Worm (Caenorhabditis elegans): ENCODE results near the gene srbc-61.

The srbc-61 gene

DNA sequence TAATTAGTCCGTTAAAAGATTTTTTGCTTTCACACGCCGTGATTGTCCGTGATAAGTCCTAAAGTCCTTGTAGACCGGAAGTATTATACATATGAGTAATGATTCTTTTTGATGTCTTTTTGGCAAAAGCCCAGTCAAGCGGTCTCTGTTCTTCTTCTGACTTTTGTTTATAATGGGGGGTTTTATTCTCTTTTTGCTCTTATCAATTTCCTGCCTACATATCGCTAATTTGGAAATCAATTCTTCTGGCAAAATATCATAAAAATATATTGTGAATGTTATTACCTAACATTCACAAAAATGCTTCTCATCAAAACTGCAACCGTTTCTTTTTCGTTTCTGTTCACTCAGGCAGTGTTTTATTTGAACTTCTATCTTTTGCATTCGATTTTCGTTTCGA, at the start of gene srbc-61:
Gene srbc-61, plus strand, starts transcription at position 301 of the 400 bp plus-strand sequence.
- TF ChIP-seq snpc-1.1 (tag; optimal IDR thresholded peaks at IDR 0.05; ENCODE audit: insufficient read depth) (no peak), xnd-1 (tag; optimal IDR thresholded peaks at IDR 0.05) (no peak), zim-3 (tag; optimal IDR thresholded peaks at IDR 0.05) (no peak), ceh-58 (GFP tag; IDR thresholded peaks at IDR 0.05) (no peak), ztf-25 (GFP tag; IDR thresholded peaks at IDR 0.05) (no peak), cebp-1 (GFP tag; IDR thresholded peaks at IDR 0.05) (no peak), cebp-1 (tag; optimal IDR thresholded peaks at IDR 0.05) (no peak), dpl-1 (GFP tag; optimal IDR thresholded peaks at IDR 0.05) (no peak), C17E4.6 (GFP tag; IDR thresholded peaks at IDR 0.05) (no peak), dox-1 (GFP tag; IDR thresholded peaks at IDR 0.05) (no peak), bed-2 (GFP tag; IDR thresholded peaks at IDR 0.05) (no peak), mxl-1 (tag; optimal IDR thresholded peaks at IDR 0.05) (no peak), ztf-6 (GFP tag; IDR thresholded peaks at IDR 0.05) (no peak)

DNA sequence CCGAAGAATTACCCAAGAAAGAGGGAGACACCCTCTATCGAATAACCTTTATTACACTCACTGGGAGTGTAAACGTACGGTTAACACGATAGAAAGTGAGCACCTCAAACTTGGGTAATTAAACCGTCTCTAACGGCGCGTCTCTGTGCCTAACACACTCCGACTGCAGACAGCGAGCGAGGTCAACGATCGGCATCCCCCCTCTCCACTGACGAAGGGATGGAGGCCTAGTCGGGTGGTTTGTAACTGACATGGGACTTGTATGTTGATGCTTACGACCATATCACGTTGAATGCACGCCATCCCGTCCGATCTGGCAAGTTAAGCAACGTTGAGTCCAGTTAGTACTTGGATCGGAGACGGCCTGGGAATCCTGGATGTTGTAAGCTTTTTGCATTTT, 48.0 kb upstream of the srbc-61 start:
- TF ChIP-seq attf-6 (GFP tag; IDR thresholded peaks at IDR 0.05) (peak; percentile 96), snpc-4 (GFP tag; optimal IDR thresholded peaks at IDR 0.05) (peak; percentile 87), snpc-4 (tag; optimal IDR thresholded peaks at IDR 0.05) (peak; percentile 57 to 97 (median 86)), Y56A3A.18 (GFP tag; IDR thresholded peaks at IDR 0.05) (peak; percentile 58; the same call in 1 of the 2 replicates), rcor-1 (GFP tag; IDR thresholded peaks at IDR 0.05) (peak; percentile 22; the same call in 1 of the 2 replicates), madf-3 (GFP tag; IDR thresholded peaks at IDR 0.05) (0 out of 2 replicates have a peak, but pooled peaks have one; percentile 27), lin-26 (GFP tag; IDR thresholded peaks at IDR 0.05) (peak; percentile 39), sea-2 (GFP tag; IDR thresholded peaks at IDR 0.05) (0 out of 2 replicates have a peak, but pooled peaks have one; percentile 53), nfya-2 (GFP tag; IDR thresholded peaks at IDR 0.05) (0 out of 2 replicates have a peak, but pooled peaks have one; percentile 33), D2030.7 (GFP tag; IDR thresholded peaks at IDR 0.05) (peak; percentile 66; the same call in 1 of the 2 replicates), rpc-1 (optimal IDR thresholded peaks at IDR 0.05) (peak; percentile 47), rpc-1 (tag; optimal IDR thresholded peaks at IDR 0.05) (peak; percentile 81), ceh-58 (GFP tag; IDR thresholded peaks at IDR 0.05) (0 out of 2 replicates have a peak, but pooled peaks have one; percentile 30), snpc-3.4 (tag; optimal IDR thresholded peaks at IDR 0.05) (peak; percentile 82), snpc-1.1 (tag; optimal IDR thresholded peaks at IDR 0.05; ENCODE audit: insufficient read depth) (peak; percentile 92), dox-1 (GFP tag; IDR thresholded peaks at IDR 0.05) (peak; percentile 33; the same call in 1 of the 2 replicates), him-1 (tag; optimal IDR thresholded peaks at IDR 0.05) (peak; percentile 33), tbp1 (GFP tag; optimal IDR thresholded peaks at IDR 0.05) (peak; percentile 84), hmg-1.2 (GFP tag; IDR thresholded peaks at IDR 0.05) (peak; percentile 79), pbrm-1 (GFP tag; IDR thresholded peaks at IDR 0.05) (peak; percentile 94), B0261.1 (tag; optimal IDR thresholded peaks at IDR 0.05) (peak; percentile 60)

DNA sequence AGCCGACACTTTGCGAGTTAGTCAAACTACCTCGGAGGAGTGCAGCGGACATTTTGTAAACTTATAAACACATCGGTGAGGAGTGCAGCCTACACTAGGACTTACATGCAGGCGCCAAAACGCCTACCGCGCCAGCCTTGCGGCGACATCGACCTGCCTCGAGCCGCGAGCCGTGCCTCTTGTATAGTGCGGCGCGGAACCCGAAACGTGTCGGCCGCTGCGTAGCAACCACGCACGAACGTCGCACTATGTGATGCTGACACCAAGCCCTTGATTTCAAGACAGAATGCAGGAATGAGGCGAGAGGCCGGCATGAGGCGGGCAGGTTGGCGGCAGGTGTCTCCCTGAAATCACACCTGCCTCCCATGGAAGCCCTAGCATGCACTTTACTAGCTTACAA, 47.3 kb upstream of the srbc-61 start:
- TF ChIP-seq Y79H2A.3 (GFP tag; conservative IDR thresholded peaks at IDR 0.05) (0 out of 2 replicates have a peak, but pooled peaks have one; percentile 14), dox-1 (GFP tag; IDR thresholded peaks at IDR 0.05) (no peak), D2030.7 (GFP tag; IDR thresholded peaks at IDR 0.05) (no peak), F57A8.1 (GFP tag; optimal IDR thresholded peaks at IDR 0.05) (no peak), sdz-38 (tag; optimal IDR thresholded peaks at IDR 0.05) (no peak), mxl-1 (tag; optimal IDR thresholded peaks at IDR 0.05) (no peak), pbrm-1 (GFP tag; IDR thresholded peaks at IDR 0.05) (no peak), rec-8 (tag; optimal IDR thresholded peaks at IDR 0.05) (no peak), madf-10 (tag; optimal IDR thresholded peaks at IDR 0.05) (no peak), ceh-91 (GFP tag; IDR thresholded peaks at IDR 0.05) (no peak), egrh-3 (GFP tag; IDR thresholded peaks at IDR 0.05) (peak; percentile 49; the same call in 1 of the 2 replicates), egl-44 (GFP tag; IDR thresholded peaks at IDR 0.05) (no peak), Y53F4B.3 (GFP tag; IDR thresholded peaks at IDR 0.05) (no peak), F37B4.10 (GFP tag; IDR thresholded peaks at IDR 0.05) (0 out of 2 replicates have a peak, but pooled peaks have one; percentile 59), ztf-26 (tag; optimal IDR thresholded peaks at IDR 0.05) (no peak), F55B11.4 (tag; optimal IDR thresholded peaks at IDR 0.05; ENCODE audit: borderline replicate concordance, insufficient read depth) (no peak), lsl-1 (GFP tag; optimal IDR thresholded peaks at IDR 0.05) (no peak), ztf-3 (GFP tag; optimal IDR thresholded peaks at IDR 0.05) (no peak), F33H1.4 (GFP tag; IDR thresholded peaks at IDR 0.05) (no peak), C17E4.6 (GFP tag; IDR thresholded peaks at IDR 0.05) (no peak)
